Fruit fly (Drosophila melanogaster) whole organism, embryonic: ENCODE data around the gene CG17327.
A peak's percentile ranks its signal among the peaks of the same experiment; 100 is the strongest.

Experiments used
- ATbp ChIP-seq: fragments of 200-800 bp; sonication (Bioruptor generic); optimal IDR thresholded peaks from 2 replicates; lab custom pipeline; 2017; ENCODE audit warnings: missing biosample characterization, mild to moderate bottlenecking, missing genetic modification characterization, missing genetic modification reagents
- Aef1 ChIP-seq: fragments of 200-800 bp; sonication (Bioruptor generic); IDR thresholded peaks from 3 replicates; pipeline ENCODE4 v1.3.6; 2022; ENCODE audit warnings: missing biosample characterization, missing genetic modification characterization
- CG10366 ChIP-seq: fragments of 200-800 bp; sonication (Bioruptor generic); IDR thresholded peaks from 2 replicates; pipeline ENCODE4 v1.3.6; 2022; ENCODE audit warnings: missing biosample characterization, missing genetic modification characterization
- CG11456 ChIP-seq: fragments of 200-800 bp; sonication (Bioruptor generic); IDR thresholded peaks from 3 replicates; pipeline ENCODE4 v1.3.6; 2022; ENCODE audit warnings: missing biosample characterization, missing genetic modification characterization
- CG14441 ChIP-seq: fragments of 200-800 bp; sonication (Bioruptor generic); IDR thresholded peaks from 2 replicates; pipeline ENCODE4 v1.3.6; 2022; ENCODE audit warnings: missing biosample characterization, missing genetic modification characterization
- CG15073 ChIP-seq: fragments of 200-800 bp; sonication (Bioruptor generic); optimal IDR thresholded peaks from 2 replicates; lab custom pipeline; 2016; ENCODE audit warnings: missing biosample characterization, missing genetic modification characterization
- CG15514 ChIP-seq: fragments of 200-800 bp; sonication (Bioruptor generic); optimal IDR thresholded peaks from 3 replicates; lab custom pipeline; 2017; ENCODE audit warnings: missing biosample characterization, missing genetic modification characterization, mild to moderate bottlenecking, moderate library complexity, missing genetic modification reagents
- CG18262 ChIP-seq: fragments of 200-800 bp; optimal IDR thresholded peaks from 3 replicates; lab custom pipeline; 2019; ENCODE audit warnings: missing biosample characterization, mild to moderate bottlenecking, missing genetic modification characterization, moderate library complexity
- CG2678 ChIP-seq: fragments of 200-800 bp; sonication (Bioruptor generic); optimal IDR thresholded peaks from 3 replicates; lab custom pipeline; 2019; ENCODE audit warnings: missing biosample characterization, mild to moderate bottlenecking, missing genetic modification characterization, moderate library complexity
- CG31224 ChIP-seq: fragments of 200-800 bp; sonication (Bioruptor generic); IDR thresholded peaks from 2 replicates; pipeline ENCODE4 v1.3.6; 2022; ENCODE audit warnings: missing biosample characterization, missing genetic modification characterization
- CG32532 ChIP-seq: fragments of 200-800 bp; sonication (Bioruptor generic); IDR thresholded peaks from 2 replicates; pipeline ENCODE4 v1.3.6; 2022; ENCODE audit warnings: missing biosample characterization, missing genetic modification characterization
- CG4424 ChIP-seq: fragments of 200-800 bp; sonication (Bioruptor generic); optimal IDR thresholded peaks from 3 replicates; lab custom pipeline; 2016; ENCODE audit warnings: missing biosample characterization, missing genetic modification characterization
- CG4820 ChIP-seq: fragments of 200-800 bp; sonication (Bioruptor generic); optimal IDR thresholded peaks from 3 replicates; lab custom pipeline; 2016; ENCODE audit warnings: missing biosample characterization, missing genetic modification characterization
- CG5953 ChIP-seq: fragments of 200-800 bp; sonication (Bioruptor generic); IDR thresholded peaks from 2 replicates; pipeline ENCODE4 v1.3.6; 2022; ENCODE audit warnings: missing biosample characterization, missing genetic modification characterization
- CG6254 ChIP-seq: fragments of 200-800 bp; sonication (Bioruptor generic); optimal IDR thresholded peaks from 3 replicates; lab custom pipeline; 2017; ENCODE audit warnings: mild to moderate bottlenecking, missing biosample characterization, missing genetic modification reagents, missing genetic modification characterization
- CG6689 ChIP-seq: fragments of 200-800 bp; sonication (Bioruptor generic); IDR thresholded peaks from 2 replicates; pipeline ENCODE4 v1.3.6; 2022; ENCODE audit warnings: missing biosample characterization, missing genetic modification characterization
- CG8478 ChIP-seq: fragments of >200 bp; optimal IDR thresholded peaks from 2 replicates; lab custom pipeline; 2018
- CG9932 ChIP-seq: fragments of 200-800 bp; sonication (Bioruptor generic); IDR thresholded peaks from 2 replicates; pipeline ENCODE4 v1.3.6; 2022; ENCODE audit warnings: missing biosample characterization, missing genetic modification characterization
- Dip3 ChIP-seq: fragments of 200-800 bp; sonication (Bioruptor generic); optimal IDR thresholded peaks from 3 replicates; lab custom pipeline; 2016; ENCODE audit warnings: missing biosample characterization, missing genetic modification characterization
- Elba2 ChIP-seq: fragments of 200-800 bp; sonication (Bioruptor generic); optimal IDR thresholded peaks from 3 replicates; lab custom pipeline; 2016; ENCODE audit warnings: missing biosample characterization, missing genetic modification characterization
- Gug ChIP-seq: fragments of 200-800 bp; sonication (Bioruptor generic); IDR thresholded peaks from 4 replicates; pipeline ENCODE4 v1.3.6; 2022; ENCODE audit warnings: missing biosample characterization, missing genetic modification characterization
- HLHmδ ChIP-seq: fragments of 200-800 bp; sonication (Bioruptor generic); optimal IDR thresholded peaks from 2 replicates; lab custom pipeline; 2018; ENCODE audit warnings: missing biosample characterization, mild to moderate bottlenecking, missing genetic modification characterization, moderate library complexity
- Lpt ChIP-seq: fragments of >200 bp; optimal IDR thresholded peaks from 2 replicates; lab custom pipeline; 2018; ENCODE audit warnings: missing biosample characterization, missing genetic modification characterization
- Med ChIP-seq: fragments of 200-800 bp; sonication (Bioruptor generic); peaks from one replicate; lab custom pipeline; 2016; ENCODE audit warnings: missing biosample characterization, missing genetic modification characterization, mild to moderate bottlenecking, inconsistent platforms, moderate library complexity
- NC2β ChIP-seq: fragments of 200-800 bp; sonication (Bioruptor generic); optimal IDR thresholded peaks from 2 replicates; lab custom pipeline; 2016; ENCODE audit warnings: missing biosample characterization, missing genetic modification characterization
- Neu2 ChIP-seq: fragments of 200-800 bp; sonication (Bioruptor generic); optimal IDR thresholded peaks from 3 replicates; lab custom pipeline; 2016; ENCODE audit warnings: missing biosample characterization, missing genetic modification characterization, borderline replicate concordance
- Optix ChIP-seq: fragments of 200-800 bp; sonication (Bioruptor generic); IDR thresholded peaks from 3 replicates; pipeline ENCODE4 v1.3.6; 2022; ENCODE audit warnings: missing biosample characterization, missing genetic modification characterization
- Ptx1 ChIP-seq: fragments of 200-800 bp; sonication (Bioruptor generic); IDR thresholded peaks from 2 replicates; pipeline ENCODE4 v1.3.6; 2022; ENCODE audit warnings: missing biosample characterization, missing genetic modification characterization
- Rfx ChIP-seq: fragments of 200-800 bp; sonication (Bioruptor generic); IDR thresholded peaks from 2 replicates; pipeline ENCODE4 v1.3.6; 2022; ENCODE audit warnings: missing biosample characterization, missing genetic modification characterization
- Scr ChIP-seq: fragments of 200-800 bp; sonication (Bioruptor generic); IDR thresholded peaks from 2 replicates; pipeline ENCODE4 v1.3.6; 2022; ENCODE audit warnings: missing biosample characterization, missing genetic modification characterization; ENCODE audit not compliant: partially characterized antibody
- Spps ChIP-seq: fragments of 200-800 bp; sonication (Bioruptor generic); optimal IDR thresholded peaks from 2 replicates; lab custom pipeline; 2018; ENCODE audit warnings: missing biosample characterization, mild to moderate bottlenecking, missing genetic modification characterization
- Sry-δ ChIP-seq: fragments of 200-800 bp; sonication (Bioruptor generic); optimal IDR thresholded peaks from 2 replicates; lab custom pipeline; 2016; ENCODE audit warnings: missing biosample characterization, missing genetic modification characterization
- al ChIP-seq: fragments of 200-800 bp; sonication (Bioruptor generic); IDR thresholded peaks from 2 replicates; pipeline ENCODE4 v1.3.6; 2022; ENCODE audit warnings: missing biosample characterization, missing genetic modification characterization
- chinmo ChIP-seq: fragments of 200-800 bp; sonication (Bioruptor generic); IDR thresholded peaks from 4 replicates; pipeline ENCODE4 v1.3.6; 2022; ENCODE audit warnings: missing biosample characterization, missing genetic modification characterization; ENCODE audit not compliant: partially characterized antibody
- grau ChIP-seq: fragments of 200-800 bp; optimal IDR thresholded peaks from 3 replicates; lab custom pipeline; 2019; ENCODE audit warnings: missing biosample characterization, mild to moderate bottlenecking, missing genetic modification characterization, moderate library complexity
- knrl ChIP-seq: fragments of 200-800 bp; sonication (Bioruptor generic); IDR thresholded peaks from 3 replicates; pipeline ENCODE4 v1.3.6; 2022; ENCODE audit warnings: missing biosample characterization, missing genetic modification characterization; ENCODE audit not compliant: partially characterized antibody
- lmd ChIP-seq: fragments of 200-800 bp; sonication (Bioruptor generic); IDR thresholded peaks from 2 replicates; pipeline ENCODE4 v1.3.6; 2022; ENCODE audit warnings: missing biosample characterization, missing genetic modification characterization
- row ChIP-seq: fragments of 200-800 bp; sonication (Bioruptor generic); IDR thresholded peaks from 3 replicates; pipeline ENCODE4 v1.3.6; 2022; ENCODE audit warnings: missing biosample characterization, missing genetic modification characterization
- schlank ChIP-seq: fragments of 200-800 bp; sonication (Bioruptor generic); optimal IDR thresholded peaks from 2 replicates; lab custom pipeline; 2018; ENCODE audit warnings: missing biosample characterization, mild to moderate bottlenecking, missing genetic modification characterization
- sens ChIP-seq: fragments of 200-800 bp; sonication (Bioruptor generic); peaks from one replicate; lab custom pipeline; 2016; ENCODE audit warnings: missing biosample characterization, missing genetic modification characterization
- sim ChIP-seq: fragments of 200-800 bp; sonication (Bioruptor generic); IDR thresholded peaks from 2 replicates; pipeline ENCODE4 v1.3.6; 2022; ENCODE audit warnings: missing biosample characterization, missing genetic modification characterization
- slbo ChIP-seq: fragments of 200-800 bp; sonication (Bioruptor generic); IDR thresholded peaks from 2 replicates; pipeline ENCODE4 v1.3.6; 2022; ENCODE audit warnings: missing biosample characterization, missing genetic modification characterization
- tna ChIP-seq: fragments of 200-800 bp; sonication (Bioruptor generic); IDR thresholded peaks from 2 replicates; pipeline ENCODE4 v1.3.6; 2022; ENCODE audit warnings: missing biosample characterization, missing genetic modification characterization; ENCODE audit not compliant: partially characterized antibody
- unc-4 ChIP-seq: fragments of 200-800 bp; sonication (Bioruptor generic); IDR thresholded peaks from 2 replicates; pipeline ENCODE4 v1.3.6; 2022; ENCODE audit warnings: missing biosample characterization, missing genetic modification characterization; ENCODE audit not compliant: partially characterized antibody
- vvl ChIP-seq: fragments of 200-800 bp; sonication (Bioruptor generic); IDR thresholded peaks from 2 replicates; pipeline ENCODE4 v1.3.6; 2022; ENCODE audit warnings: missing biosample characterization, missing genetic modification characterization
- zfh2 ChIP-seq: fragments of 200-800 bp; sonication (Bioruptor generic); optimal IDR thresholded peaks from 2 replicates; lab custom pipeline; 2016; ENCODE audit warnings: missing biosample characterization, missing genetic modification characterization

The CG17327 gene

dm6 chr3R:13042258-13043032 lies 44.9 kb upstream of the CG17327 start, which contains the start of gene snk (continued):
- TF ChIP-seq Dip3 (GFP tag; lab: Kevin White, UChicago): no peak
- no peak for TF ChIP-seq CG31224 (GFP tag; lab: Robert Waterston, UW)
- 0 out of 2 replicates have a peak, but pooled peaks have one; percentile 5 for TF ChIP-seq sim (GFP tag; lab: Robert Waterston, UW)
- no peak for TF ChIP-seq unc-4
- TF ChIP-seq schlank (tag; lab: Kevin White, UChicago): no peak
- TF ChIP-seq Neu2 (GFP tag; lab: Kevin White, UChicago): no peak
- TF ChIP-seq CG4424 (GFP tag; lab: Kevin White, UChicago): no peak
- no peak for TF ChIP-seq CG32532
- no peak for TF ChIP-seq tna (GFP tag; lab: Robert Waterston, UW)
- no peak for TF ChIP-seq CG15514
- TF ChIP-seq Scr: no peak
- 0 out of 4 replicates have a peak, but pooled peaks have one; percentile 61 for TF ChIP-seq chinmo (GFP tag; lab: Robert Waterston, UW)
- TF ChIP-seq, all 482 proteins: peak for 8

- no peak for TF ChIP-seq knrl (GFP tag; lab: Robert Waterston, UW)
- TF ChIP-seq CG32532: no peak
- TF ChIP-seq CG15073: peak; percentile 14
- no peak for TF ChIP-seq HLHmδ (GFP tag; lab: Kevin White, UChicago)
- TF ChIP-seq CG8478 (lab: Kevin White, UChicago): no peak
- no peak for TF ChIP-seq Sry-δ (GFP tag; lab: Kevin White, UChicago)
Observed at dm6 chr3R:13041750-13042149, 44.2 kb upstream of the CG17327 start, which contains the start of gene CG11670. CG11670 (plus strand) TSS chr3R:13042050.

- 0 out of 3 replicates have a peak, but pooled peaks have one; percentile 10 for TF ChIP-seq Optix (GFP tag; lab: Robert Waterston, UW)
- TF ChIP-seq Gug: peak; percentile 53; the same call in 3 of the 4 replicates
- peak; percentile 61 for TF ChIP-seq sens (GFP tag; lab: Kevin White, UChicago)
- TF ChIP-seq CG9932 (GFP tag; lab: Robert Waterston, UW): peak; percentile 47
- TF ChIP-seq grau (tag; lab: Kevin White, UChicago): peak; percentile 55
- peak; percentile 65 for TF ChIP-seq Med (GFP tag; lab: Kevin White, UChicago)
- peak; percentile 63; the same call in 2 of the 3 replicates for TF ChIP-seq row (GFP tag; lab: Robert Waterston, UW)
- peak; percentile 10 for TF ChIP-seq zfh2 (GFP tag; lab: Kevin White, UChicago)
- TF ChIP-seq CG6689: 0 out of 2 replicates have a peak, but pooled peaks have one; percentile 14
- TF ChIP-seq lmd (GFP tag; lab: Robert Waterston, UW): peak; percentile 36; the same call in 1 of the 2 replicates
- TF ChIP-seq Aef1 (GFP tag; lab: Robert Waterston, UW): peak; percentile 40; the same call in 1 of the 3 replicates
- TF ChIP-seq CG14441 (GFP tag; lab: Robert Waterston, UW): 0 out of 2 replicates have a peak, but pooled peaks have one; percentile 22
- TF ChIP-seq Elba2 (GFP tag; lab: Kevin White, UChicago): no peak
- TF ChIP-seq CG11456 (GFP tag; lab: Robert Waterston, UW): peak; percentile 29; the same call in 1 of the 3 replicates
- TF ChIP-seq Spps (tag; lab: Kevin White, UChicago): no peak
- no peak for TF ChIP-seq Lpt (GFP tag; lab: Kevin White, UChicago)
- TF ChIP-seq slbo (GFP tag; lab: Robert Waterston, UW): peak; percentile 64
- TF ChIP-seq CG10366: 0 out of 2 replicates have a peak, but pooled peaks have one; percentile 11
- TF ChIP-seq NC2β (GFP tag; lab: Kevin White, UChicago): no peak
- peak; percentile 37; the same call in 1 of the 2 replicates for TF ChIP-seq Ptx1 (GFP tag; lab: Robert Waterston, UW)
- no peak for TF ChIP-seq CG18262 (tag; lab: Kevin White, UChicago)
- TF ChIP-seq Rfx (GFP tag; lab: Robert Waterston, UW): peak; percentile 54; the same call in 1 of the 2 replicates
- TF ChIP-seq CG2678 (tag; lab: Kevin White, UChicago): no peak
- no peak for TF ChIP-seq CG4820 (GFP tag; lab: Kevin White, UChicago)
- TF ChIP-seq vvl (GFP tag; lab: Robert Waterston, UW): peak; percentile 57; the same call in 1 of the 2 replicates
- TF ChIP-seq al: 0 out of 2 replicates have a peak, but pooled peaks have one; percentile 12
- no peak for TF ChIP-seq CG6254 (GFP tag; lab: Kevin White, UChicago)
- TF ChIP-seq ATbp (GFP tag; lab: Kevin White, UChicago): no peak
- 0 out of 2 replicates have a peak, but pooled peaks have one; percentile 5 for TF ChIP-seq CG5953 (GFP tag; lab: Robert Waterston, UW)
Observed at dm6 chr3R:13039037-13039583, 41.6 kb upstream of the CG17327 start.
